Worm (Caenorhabditis elegans) whole organism, L1 larva: ENCODE measurements around the gene pha-1.

Experiments
- Y116A8C.19 ChIP-seq: sonication (generic microtip); optimal IDR thresholded peaks from 2 replicates; lab custom pipeline; 2016; ENCODE audit warnings: missing compliant biosample characterization, missing genetic modification characterization, borderline replicate concordance
- aha-1 ChIP-seq: fragments of 150-350 bp; optimal IDR thresholded peaks from 2 replicates; lab custom pipeline; 2014; ENCODE audit warnings: missing biosample characterization, missing genetic modification characterization
- ama-1 ChIP-seq: fragments of 150-350 bp; optimal IDR thresholded peaks from 2 replicates; lab custom pipeline; 2014
- blmp-1 ChIP-seq: fragments of 150-350 bp; optimal IDR thresholded peaks from 2 replicates; lab custom pipeline; 2014; ENCODE audit warnings: missing biosample characterization, missing genetic modification characterization
- ceh-88 ChIP-seq: fragments of 200-800 bp; sonication (Bioruptor generic); IDR thresholded peaks from 2 replicates; pipeline ENCODE4 v1.3.6; 2022; ENCODE audit warnings: missing genetic modification characterization, missing compliant biosample characterization
- ces-1 ChIP-seq: fragments of 150-350 bp; optimal IDR thresholded peaks from 2 replicates; lab custom pipeline; 2014; ENCODE audit warnings: missing biosample characterization, missing genetic modification reagents, missing genetic modification characterization
- dsc-1 ChIP-seq: sonication (generic microtip); optimal IDR thresholded peaks from 2 replicates; lab custom pipeline; 2016; ENCODE audit warnings: mild to moderate bottlenecking, missing genetic modification characterization, missing compliant biosample characterization
- efl-1 ChIP-seq, 4 experiments: fragments of 150-350 bp; optimal IDR thresholded peaks in 3 of 4; peaks in 1 of 4; 1 replicate in 1 of 4; 2 replicates in 3 of 4; lab custom pipeline; 2014; ENCODE audit warnings: missing biosample characterization in 2 of 4, missing genetic modification characterization in 2 of 4, missing genetic modification reagents in 2 of 4
- efl-3 ChIP-seq: fragments of 200-800 bp; sonication (Bioruptor generic); optimal IDR thresholded peaks from 2 replicates; lab custom pipeline; 2018; ENCODE audit warnings: mild to moderate bottlenecking, missing genetic modification characterization, missing compliant biosample characterization
- egl-13 ChIP-seq: sonication (generic microtip); optimal IDR thresholded peaks from 2 replicates; lab custom pipeline; 2016; ENCODE audit warnings: missing genotype, missing genetic modification reagents, missing genetic modification characterization, missing compliant biosample characterization
- egl-27 ChIP-seq, 2 experiments: fragments of 150-350 bp in 1 of 2; sonication (generic microtip); optimal IDR thresholded peaks; 3 replicates each; lab custom pipeline; 2017 to 2018; ENCODE audit warnings: missing biosample characterization in 2 of 2, missing genetic modification characterization in 2 of 2, missing genetic modification reagents in 2 of 2
- fkh-4 ChIP-seq: sonication (generic microtip); optimal IDR thresholded peaks from 2 replicates; lab custom pipeline; 2016; ENCODE audit warnings: missing compliant biosample characterization, missing genetic modification characterization, borderline replicate concordance
- grh-1 ChIP-seq: fragments of 200-800 bp; sonication (Bioruptor generic); IDR thresholded peaks from 2 replicates; pipeline ENCODE4 v1.3.6; 2022; ENCODE audit warnings: missing genetic modification reagents, missing genetic modification characterization, missing compliant biosample characterization
- hlh-17 ChIP-seq: fragments of 200-800 bp; sonication (Bioruptor generic); optimal IDR thresholded peaks from 2 replicates; lab custom pipeline; 2018; ENCODE audit warnings: missing genetic modification characterization, mild to moderate bottlenecking, missing compliant biosample characterization, moderate library complexity, borderline replicate concordance
- hpl-2 ChIP-seq: fragments of 150-350 bp; optimal IDR thresholded peaks from 2 replicates; lab custom pipeline; 2014; ENCODE audit warnings: missing biosample characterization, missing genetic modification reagents, missing genetic modification characterization
- irx-1 ChIP-seq: sonication (generic microtip); optimal IDR thresholded peaks from 2 replicates; lab custom pipeline; 2016; ENCODE audit warnings: missing genetic modification characterization, missing compliant biosample characterization
- isw-1 ChIP-seq: fragments of 200-800 bp; sonication (Bioruptor generic); IDR thresholded peaks from 2 replicates; pipeline ENCODE4 v1.3.6; 2022; ENCODE audit warnings: missing genetic modification characterization, missing compliant biosample characterization
- lin-13 ChIP-seq: fragments of 150-350 bp; optimal IDR thresholded peaks from 2 replicates; lab custom pipeline; 2014; ENCODE audit warnings: missing biosample characterization, missing genetic modification reagents, missing genetic modification characterization
- lin-14 ChIP-seq: fragments of 200-800 bp; sonication (Bioruptor generic); optimal IDR thresholded peaks from 2 replicates; lab custom pipeline; 2018; ENCODE audit warnings: mild to moderate bottlenecking, missing genetic modification characterization, moderate library complexity, missing compliant biosample characterization
- lin-39 ChIP-seq: fragments of 150-350 bp; optimal IDR thresholded peaks from 2 replicates; lab custom pipeline; 2014; ENCODE audit warnings: missing biosample characterization, missing genetic modification reagents, missing genetic modification characterization
- lir-3 ChIP-seq: sonication (generic microtip); optimal IDR thresholded peaks from 2 replicates; lab custom pipeline; 2016; ENCODE audit warnings: mild to moderate bottlenecking, missing genetic modification characterization, moderate library complexity, missing compliant biosample characterization; ENCODE audit not compliant: poor library complexity
- lsy-2 ChIP-seq, 2 experiments: fragments of 150-350 bp; optimal IDR thresholded peaks; 2 replicates each; lab custom pipeline; 2014; ENCODE audit warnings: missing biosample characterization in 2 of 2, missing genetic modification characterization in 2 of 2
- mdl-1 ChIP-seq, 2 experiments: fragments of 150-350 bp; optimal IDR thresholded peaks; 2 replicates each; lab custom pipeline; 2014 to 2017; ENCODE audit warnings: missing biosample characterization in 2 of 2, missing genetic modification characterization in 2 of 2, inconsistent platforms in 1 of 2
- mef-2 ChIP-seq: fragments of 150-350 bp; optimal IDR thresholded peaks from 2 replicates; lab custom pipeline; 2014; ENCODE audit warnings: missing biosample characterization, missing genetic modification characterization
- mep-1 ChIP-seq: fragments of 150-350 bp; optimal IDR thresholded peaks from 2 replicates; lab custom pipeline; 2014; ENCODE audit warnings: missing biosample characterization, missing genetic modification characterization
- nhr-12 ChIP-seq: sonication (generic microtip); optimal IDR thresholded peaks from 2 replicates; lab custom pipeline; 2017; ENCODE audit warnings: missing biosample characterization, missing genetic modification characterization
- nhr-19 ChIP-seq: fragments of 200-800 bp; sonication (Bioruptor generic); conservative IDR thresholded peaks from 2 replicates; pipeline ENCODE4 v1.3.6; 2022; ENCODE audit warnings: missing genetic modification characterization, missing compliant biosample characterization
- nhr-20 ChIP-seq: sonication (generic microtip); optimal IDR thresholded peaks from 2 replicates; lab custom pipeline; 2016; ENCODE audit warnings: mild to moderate bottlenecking, missing genetic modification characterization, missing compliant biosample characterization
- nhr-237 ChIP-seq: fragments of 150-350 bp; optimal IDR thresholded peaks from 2 replicates; lab custom pipeline; 2014; ENCODE audit warnings: missing biosample characterization, missing genetic modification characterization
- nhr-28 ChIP-seq: fragments of 150-350 bp; optimal IDR thresholded peaks from 2 replicates; lab custom pipeline; 2014; ENCODE audit warnings: missing biosample characterization, missing genetic modification characterization
- nhr-47 ChIP-seq: sonication (generic microtip); optimal IDR thresholded peaks from 2 replicates; lab custom pipeline; 2016; ENCODE audit warnings: mild to moderate bottlenecking, missing genetic modification characterization, moderate library complexity, missing compliant biosample characterization
- nhr-71 ChIP-seq: sonication (generic microtip); optimal IDR thresholded peaks from 2 replicates; lab custom pipeline; 2016; ENCODE audit warnings: mild to moderate bottlenecking, missing genetic modification characterization, moderate library complexity, missing compliant biosample characterization
- nhr-76 ChIP-seq: sonication (generic microtip); optimal IDR thresholded peaks from 2 replicates; lab custom pipeline; 2017; ENCODE audit warnings: missing biosample characterization, missing genetic modification characterization
- nhr-90 ChIP-seq: sonication (generic microtip); optimal IDR thresholded peaks from 2 replicates; lab custom pipeline; 2016; ENCODE audit warnings: mild to moderate bottlenecking, missing genetic modification characterization, missing compliant biosample characterization; ENCODE audit not compliant: poor library complexity
- pag-3 ChIP-seq: sonication (generic microtip); optimal IDR thresholded peaks from 2 replicates; lab custom pipeline; 2017; ENCODE audit warnings: missing genetic modification characterization, mild to moderate bottlenecking, missing compliant biosample characterization, antibody characterized with exemption, borderline replicate concordance; ENCODE audit not compliant: insufficient read depth
- pax-3 ChIP-seq: fragments of 200-800 bp; sonication (Bioruptor generic); optimal IDR thresholded peaks from 2 replicates; lab custom pipeline; 2018; ENCODE audit warnings: mild to moderate bottlenecking, missing genetic modification characterization, moderate library complexity, missing compliant biosample characterization
- pqm-1 ChIP-seq: sonication (generic microtip); optimal IDR thresholded peaks from 3 replicates; lab custom pipeline; 2017; ENCODE audit warnings: missing biosample characterization, missing genetic modification characterization
- rnt-1 ChIP-seq: sonication (generic microtip); optimal IDR thresholded peaks from 2 replicates; lab custom pipeline; 2016; ENCODE audit warnings: mild to moderate bottlenecking, missing genetic modification characterization, moderate library complexity, missing compliant biosample characterization
- snu-23 ChIP-seq: sonication (generic microtip); optimal IDR thresholded peaks from 2 replicates; lab custom pipeline; 2016; ENCODE audit warnings: missing genetic modification characterization, missing compliant biosample characterization
- sox-4 ChIP-seq: sonication (generic microtip); optimal IDR thresholded peaks from 2 replicates; lab custom pipeline; 2016; ENCODE audit warnings: missing genetic modification characterization, missing compliant biosample characterization
- sptf-1 ChIP-seq: fragments of 150-350 bp; optimal IDR thresholded peaks from 2 replicates; lab custom pipeline; 2014; ENCODE audit warnings: missing biosample characterization, missing genetic modification characterization
- swsn-7 ChIP-seq: sonication (generic microtip); optimal IDR thresholded peaks from 2 replicates; lab custom pipeline; 2016; ENCODE audit warnings: missing genetic modification characterization, missing compliant biosample characterization
- tlp-1 ChIP-seq: fragments of 150-350 bp; optimal IDR thresholded peaks from 2 replicates; lab custom pipeline; 2014; ENCODE audit warnings: missing biosample characterization, missing genetic modification characterization
- unc-130 ChIP-seq: fragments of 150-350 bp; optimal IDR thresholded peaks from 2 replicates; lab custom pipeline; 2017; ENCODE audit warnings: missing biosample characterization, missing genetic modification characterization, inconsistent platforms
- unc-30 ChIP-seq: sonication (generic microtip); optimal IDR thresholded peaks from 2 replicates; lab custom pipeline; 2017; ENCODE audit warnings: missing biosample characterization, missing genetic modification characterization
- unc-86 ChIP-seq: sonication (generic microtip); optimal IDR thresholded peaks from 2 replicates; lab custom pipeline; 2016; ENCODE audit warnings: missing genetic modification characterization, missing compliant biosample characterization
- unc-98 ChIP-seq: fragments of 200-800 bp; sonication (Bioruptor generic); IDR thresholded peaks from 2 replicates; pipeline ENCODE4 v1.3.6; 2022; ENCODE audit warnings: missing genetic modification characterization, missing compliant biosample characterization
- vab-15 ChIP-seq: sonication (generic microtip); optimal IDR thresholded peaks from 2 replicates; lab custom pipeline; 2017; ENCODE audit warnings: missing genotype, mild to moderate bottlenecking, missing genetic modification characterization, missing compliant biosample characterization
- zag-1 ChIP-seq: fragments of 150-350 bp; optimal IDR thresholded peaks from 2 replicates; lab custom pipeline; 2014; ENCODE audit warnings: missing biosample characterization, missing genetic modification characterization
- zip-4 ChIP-seq: fragments of 200-800 bp; sonication (Bioruptor generic); optimal IDR thresholded peaks from 2 replicates; lab custom pipeline; 2018; ENCODE audit warnings: mild to moderate bottlenecking, missing genetic modification characterization, moderate library complexity, missing compliant biosample characterization
- ztf-11 ChIP-seq, 2 experiments: sonication (generic microtip); optimal IDR thresholded peaks; 2 replicates each; lab custom pipeline; 2016 to 2017; ENCODE audit warnings: missing genetic modification characterization in 2 of 2, missing biosample characterization in 1 of 2, missing compliant biosample characterization in 1 of 2
- ztf-4 ChIP-seq: fragments of 150-350 bp; optimal IDR thresholded peaks from 2 replicates; lab custom pipeline; 2014; ENCODE audit warnings: missing biosample characterization, missing genetic modification characterization

Gene pha-1

DNA sequence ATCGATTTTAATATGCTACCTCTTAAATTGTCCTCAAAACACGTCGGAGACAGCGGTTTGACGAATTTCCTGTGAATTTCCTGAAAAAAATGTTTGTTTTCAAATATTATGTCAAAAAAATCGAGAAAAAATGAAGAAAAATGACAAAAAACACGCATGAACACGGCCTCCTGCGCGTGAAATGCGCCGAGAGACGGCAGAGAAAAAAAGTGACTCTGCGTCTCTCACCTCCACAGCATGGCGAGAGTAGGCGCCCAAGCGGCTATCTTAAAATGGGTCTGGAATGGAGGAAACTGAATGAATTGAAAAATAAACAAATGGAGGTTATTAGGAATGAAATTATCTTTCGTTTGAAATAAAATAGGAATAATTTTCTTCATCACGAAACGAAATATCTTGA is 20.8 kb upstream of the pha-1 start (continued):
- TF ChIP-seq pqm-1 (tag; lab: Kevin White, UChicago) = no peak
- TF ChIP-seq zag-1 = no peak
- TF ChIP-seq lin-13 = peak; percentile 8
- TF ChIP-seq pag-3 (tag; lab: Kevin White, UChicago) = no peak
- no peak for TF ChIP-seq mef-2
- TF ChIP-seq isw-1 (GFP tag; lab: Robert Waterston, UW) = peak; percentile 71
- TF ChIP-seq hpl-2 = no peak
- TF ChIP-seq unc-86 (tag; lab: Kevin White, UChicago) = peak; percentile 77
- TF ChIP-seq pax-3 (tag; lab: Kevin White, UChicago) = peak; percentile 72
- peak; percentile 78 for TF ChIP-seq irx-1 (tag; lab: Kevin White, UChicago)
- peak; percentile 57 for TF ChIP-seq fkh-4
- TF ChIP-seq dsc-1 = peak; percentile 82
- TF ChIP-seq rnt-1 (tag; lab: Kevin White, UChicago) = peak; percentile 96
- TF ChIP-seq egl-13 (tag; lab: Kevin White, UChicago) = peak; percentile 69
- peak; percentile 78 for TF ChIP-seq nhr-90
- no peak for TF ChIP-seq ztf-4 (tag; lab: Kevin White, UChicago)
- TF ChIP-seq efl-3 (GFP tag; lab: Kevin White, UChicago) = peak; percentile 65
- TF ChIP-seq egl-27 (tag; optimal IDR thresholded peaks at IDR 0.05; lab: Kevin White, UChicago) = no peak
- no peak for TF ChIP-seq nhr-76 (tag; lab: Kevin White, UChicago)
- TF ChIP-seq nhr-71 = peak; percentile 88
- peak; percentile 72 for TF ChIP-seq mep-1 (tag; lab: Kevin White, UChicago)
- no peak for TF ChIP-seq Y116A8C.19
- no peak for TF ChIP-seq unc-30 (tag; lab: Kevin White, UChicago)
- peak; percentile 82 for TF ChIP-seq vab-15 (tag; lab: Kevin White, UChicago)
- peak; percentile 53 for TF ChIP-seq sox-4 (tag; lab: Kevin White, UChicago)
- peak; percentile 88 for TF ChIP-seq efl-1 (optimal IDR thresholded peaks at IDR 0.05; lab: Kevin White, UChicago)
- peak; percentile 78 to 98 for TF ChIP-seq efl-1 (GFP tag; optimal IDR thresholded peaks at IDR 0.05 in 1 of 2; lab: Kevin White, UChicago)
- TF ChIP-seq lir-3 (tag; lab: Kevin White, UChicago) = peak; percentile 73
- no peak for TF ChIP-seq unc-130 (tag; lab: Kevin White, UChicago)
- TF ChIP-seq lin-39 = peak; percentile 57
- no peak for TF ChIP-seq sptf-1
- TF ChIP-seq ama-1 (lab: Kevin White, UChicago) = no peak
- peak; percentile 69 for TF ChIP-seq nhr-20
- peak; percentile 77 for TF ChIP-seq swsn-7 (tag; lab: Kevin White, UChicago)
- TF ChIP-seq nhr-12 (tag; lab: Kevin White, UChicago) = no peak
- peak; percentile 46 for TF ChIP-seq zip-4 (GFP tag; lab: Kevin White, UChicago)
- no peak for TF ChIP-seq ces-1
- TF ChIP-seq lsy-2 (tag; optimal IDR thresholded peaks at IDR 0.05; lab: Kevin White, UChicago) = peak; percentile 61 to 74
- TF ChIP-seq ztf-11 (tag; optimal IDR thresholded peaks at IDR 0.05; lab: Kevin White, UChicago) = peak in 1 of 2 experiments; percentile 67
- no peak for TF ChIP-seq tlp-1
- peak; percentile 80; the same call in 1 of the 2 replicates for TF ChIP-seq nhr-19 (GFP tag; lab: Robert Waterston, UW)
- TF ChIP-seq aha-1 = no peak
- peak; percentile 86 for TF ChIP-seq snu-23 (GFP tag; lab: Kevin White, UChicago)
- peak in 1 of 2 experiments; percentile 20 for TF ChIP-seq mdl-1 (tag; optimal IDR thresholded peaks at IDR 0.05; lab: Kevin White, UChicago)
- 0 out of 2 replicates have a peak, but pooled peaks have one; percentile 17 for TF ChIP-seq ceh-88 (GFP tag; lab: Robert Waterston, UW)
- peak; percentile 91 for TF ChIP-seq nhr-47 (tag; lab: Kevin White, UChicago)
- no peak for TF ChIP-seq lin-14 (GFP tag; lab: Kevin White, UChicago)
- TF ChIP-seq hlh-17 (GFP tag; lab: Kevin White, UChicago) = no peak
- TF ChIP-seq grh-1 (GFP tag; lab: Robert Waterston, UW) = peak; percentile 80
- no peak for TF ChIP-seq nhr-237
- TF ChIP-seq unc-98 = peak; percentile 79
- peak; percentile 33 for TF ChIP-seq blmp-1 (tag; lab: Kevin White, UChicago)
- TF ChIP-seq nhr-28 (tag; lab: Kevin White, UChicago) = no peak
